Fruit fly (Drosophila melanogaster): ENCODE measurements around the gene CG5274.
A peak's percentile ranks its signal among the peaks of the same experiment; 100 is the strongest.

Gene CG5274

dm6 chr3L:20439772-20440171, 12.3 kb upstream of the CG5274 start, which contains the start of gene Hpd:
Gene Hpd, minus strand, starts transcription at chr3L:20439872.
- TF ChIP-seq CG34367 (tag; optimal IDR thresholded peaks at IDR 0.05) = no peak
- TF ChIP-seq gl (tag; optimal IDR thresholded peaks at IDR 0.05) = no peak
- no peak for TF ChIP-seq CG14655 (GFP tag; optimal IDR thresholded peaks at IDR 0.05)
- TF ChIP-seq CG8159 (tag; optimal IDR thresholded peaks at IDR 0.05) = no peak
- no peak for TF ChIP-seq Ets98B (GFP tag; IDR thresholded peaks at IDR 0.05)
- no peak for TF ChIP-seq fd96Ca (GFP tag; IDR thresholded peaks at IDR 0.05)
- no peak for TF ChIP-seq CG9948 (tag; optimal IDR thresholded peaks at IDR 0.05)
- TF ChIP-seq CG8301 (tag; optimal IDR thresholded peaks at IDR 0.05) = no peak
- TF ChIP-seq CG13204 (GFP tag; optimal IDR thresholded peaks at IDR 0.05) = no peak
- no peak for TF ChIP-seq CG4496 (GFP tag; IDR thresholded peaks at IDR 0.05)
- no peak for TF ChIP-seq EcR (GFP tag; optimal IDR thresholded peaks at IDR 0.05)

DNA sequence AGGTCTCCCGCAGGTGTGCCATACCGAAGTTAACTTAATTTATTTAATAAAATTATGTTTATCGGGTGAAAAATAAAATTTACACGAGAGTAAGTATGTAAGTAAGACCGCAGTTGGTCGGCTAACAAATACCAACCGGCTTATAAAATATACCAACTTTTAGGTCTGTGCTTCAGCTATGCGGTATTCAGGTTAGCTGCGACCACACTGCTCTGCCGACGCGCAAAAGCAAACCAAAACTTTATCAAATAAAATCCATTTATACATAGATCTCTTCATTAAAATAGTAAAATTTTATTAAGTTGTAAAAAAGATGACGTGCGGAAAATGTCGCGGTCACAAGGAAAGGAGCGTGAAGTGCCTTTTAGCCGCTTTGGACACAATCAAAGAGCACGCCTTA, 8.6 kb upstream of the CG5274 start, which contains the start of the genes mRpL15 and CtIP:
mRpL15 (minus strand) TSS at position 141 of the 400 bp plus-strand sequence.
CtIP (plus strand) TSS at position 182 of the 400 bp plus-strand sequence.
- no peak for TF ChIP-seq CG13204 (GFP tag; optimal IDR thresholded peaks at IDR 0.05)
- TF ChIP-seq Snoo (tag; optimal IDR thresholded peaks at IDR 0.05) = no peak
- TF ChIP-seq CG34367 (tag; optimal IDR thresholded peaks at IDR 0.05) = no peak
- no peak for TF ChIP-seq gl (tag; optimal IDR thresholded peaks at IDR 0.05)
- TF ChIP-seq EcR (GFP tag; optimal IDR thresholded peaks at IDR 0.05) = no peak
- TF ChIP-seq CG10348 (GFP tag; IDR thresholded peaks at IDR 0.05) = no peak
- no peak for TF ChIP-seq CG15710 (tag; optimal IDR thresholded peaks at IDR 0.05)

- no peak for TF ChIP-seq Pif1B (GFP tag; optimal IDR thresholded peaks at IDR 0.05)
- TF ChIP-seq CG4496 (GFP tag; IDR thresholded peaks at IDR 0.05) = no peak
- no peak for TF ChIP-seq CG9948 (tag; optimal IDR thresholded peaks at IDR 0.05)
Observed at dm6 chr3L:20432297-20432696, 4.8 kb upstream of the CG5274 start, which contains the start of the genes Las and Psn. Gene Las, minus strand, starts transcription at chr3L:20432361. Gene Psn, plus strand, starts transcription at chr3L:20432468.

dm6 chr3L:20431619-20432018, 4.2 kb upstream of the CG5274 start:
- TF ChIP-seq CG10348 (GFP tag; IDR thresholded peaks at IDR 0.05) (no peak), CG32121 (GFP tag; IDR thresholded peaks at IDR 0.05) (no peak), Pif1A (GFP tag; optimal IDR thresholded peaks at IDR 0.05) (no peak), CG17806 (tag; optimal IDR thresholded peaks at IDR 0.05) (no peak), Snoo (tag; optimal IDR thresholded peaks at IDR 0.05) (no peak), Pif1B (GFP tag; optimal IDR thresholded peaks at IDR 0.05) (no peak), CG9948 (tag; optimal IDR thresholded peaks at IDR 0.05) (no peak)

dm6 chr3L:20430182-20430581, 2.7 kb upstream of the CG5274 start, which contains the start of gene CG5262:
Gene CG5262, minus strand, starts transcription at chr3L:20430475.
- TF ChIP-seq CG4496 (GFP tag; IDR thresholded peaks at IDR 0.05) = peak; percentile 48; the same call in 2 of the 3 replicates
- TF ChIP-seq CG10348 (GFP tag; IDR thresholded peaks at IDR 0.05) = no peak
- TF ChIP-seq Pif1B (GFP tag; optimal IDR thresholded peaks at IDR 0.05) = no peak
- no peak for TF ChIP-seq rn (GFP tag; IDR thresholded peaks at IDR 0.05)
- no peak for TF ChIP-seq CG8159 (tag; optimal IDR thresholded peaks at IDR 0.05)
- peak; percentile 46; the same call in 1 of the 2 replicates for TF ChIP-seq CG12605 (GFP tag; IDR thresholded peaks at IDR 0.05)
- no peak for TF ChIP-seq EcR (GFP tag; optimal IDR thresholded peaks at IDR 0.05)
- no peak for TF ChIP-seq CG34367 (tag; optimal IDR thresholded peaks at IDR 0.05)
- no peak for TF ChIP-seq CG32121 (GFP tag; IDR thresholded peaks at IDR 0.05)
- no peak for TF ChIP-seq CG8301 (tag; optimal IDR thresholded peaks at IDR 0.05)
- peak; percentile 57 for TF ChIP-seq gl (tag; optimal IDR thresholded peaks at IDR 0.05)

DNA sequence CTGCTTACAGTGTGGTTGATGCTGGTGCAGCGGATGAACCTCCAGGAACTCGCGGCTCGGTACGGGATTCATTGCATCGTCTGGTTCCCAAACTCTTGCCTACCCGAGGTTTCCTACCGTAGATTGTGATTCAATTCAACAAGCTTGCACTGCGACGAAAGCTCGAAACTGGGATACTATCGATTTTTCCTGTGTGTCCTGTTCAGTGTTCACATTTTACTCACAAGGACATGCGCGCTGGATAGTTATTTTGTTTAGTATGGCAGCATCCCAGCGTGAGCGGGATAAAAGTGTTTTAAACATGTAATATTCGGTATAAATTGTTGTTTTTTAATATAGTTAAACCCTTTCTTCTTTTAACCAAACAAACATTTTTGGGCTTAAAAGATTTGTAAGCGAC, 1.6 kb downstream of the CG5274 start, which contains the start of gene CG5282:
CG5282 (minus strand) TSS at position 184 of the 400 bp plus-strand sequence.
- TF ChIP-seq Pif1A (GFP tag; optimal IDR thresholded peaks at IDR 0.05) (no peak), D1 (tag; optimal IDR thresholded peaks at IDR 0.05) (no peak), EcR (GFP tag; optimal IDR thresholded peaks at IDR 0.05) (no peak), CG32121 (GFP tag; IDR thresholded peaks at IDR 0.05) (no peak), CG4496 (GFP tag; IDR thresholded peaks at IDR 0.05) (no peak), CG12605 (GFP tag; IDR thresholded peaks at IDR 0.05) (no peak), CG34367 (tag; optimal IDR thresholded peaks at IDR 0.05) (no peak), CG10348 (GFP tag; IDR thresholded peaks at IDR 0.05) (no peak), rn (GFP tag; IDR thresholded peaks at IDR 0.05) (no peak)

- TF ChIP-seq gl (tag; optimal IDR thresholded peaks at IDR 0.05) = no peak
- no peak for TF ChIP-seq Ets98B (GFP tag; IDR thresholded peaks at IDR 0.05)
- TF ChIP-seq D1 (tag; optimal IDR thresholded peaks at IDR 0.05) = no peak
- TF ChIP-seq CG17806 (tag; optimal IDR thresholded peaks at IDR 0.05) = no peak
- no peak for TF ChIP-seq CG8301 (tag; optimal IDR thresholded peaks at IDR 0.05)
- no peak for TF ChIP-seq fd96Ca (GFP tag; IDR thresholded peaks at IDR 0.05)
- TF ChIP-seq CG8159 (tag; optimal IDR thresholded peaks at IDR 0.05) = no peak
Observed at dm6 chr3L:20413304-20413703, 14.2 kb downstream of the CG5274 start, which contains the start of gene zye. Gene zye, plus strand, starts transcription at chr3L:20413604.

All from whole organism, pupa.